Worm (Caenorhabditis elegans): ENCODE results near the gene lys-8.

DNA sequence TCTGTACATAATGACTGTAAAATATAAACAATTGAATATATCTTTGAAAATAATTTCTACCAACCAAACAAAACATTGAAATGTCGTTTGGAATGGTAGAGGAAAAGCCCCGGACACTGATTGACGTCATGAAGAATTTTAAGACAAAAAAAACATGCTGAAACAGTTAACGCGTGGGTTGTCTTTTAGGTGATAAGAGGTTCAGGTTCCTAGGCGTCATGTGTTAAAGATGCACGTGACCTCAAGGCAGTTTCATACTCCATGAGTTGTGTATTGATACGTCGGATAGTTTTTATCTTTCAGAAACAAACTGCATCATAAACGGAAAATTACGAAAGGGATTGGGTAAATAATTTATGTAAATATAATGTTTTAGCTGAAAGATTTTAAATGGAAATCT lies 28.8 kb upstream of the lys-8 start:
- TF ChIP-seq ref-1 (GFP tag; conservative IDR thresholded peaks at IDR 0.05), result no peak
- TF ChIP-seq med-1 (GFP tag; optimal IDR thresholded peaks at IDR 0.05; ENCODE audit: insufficient read depth), result no peak
- TF ChIP-seq tab-1 (GFP tag; IDR thresholded peaks at IDR 0.05), result no peak
- TF ChIP-seq cog-1 (tag; optimal IDR thresholded peaks at IDR 0.05), result no peak
